Worm (Caenorhabditis elegans) whole organism, L1 larva: ENCODE results near the gene lido-2.

Source experiments
- C04F5.9 ChIP-seq: sonication (generic microtip); optimal IDR thresholded peaks from 2 replicates; lab custom pipeline; 2016; ENCODE audit warnings: missing genetic modification characterization, missing compliant biosample characterization
- C16A3.4 ChIP-seq: fragments of 150-350 bp; optimal IDR thresholded peaks from 2 replicates; lab custom pipeline; 2014; ENCODE audit warnings: missing biosample characterization, missing genetic modification characterization
- alr-1 ChIP-seq: fragments of 200-800 bp; sonication (Bioruptor generic); optimal IDR thresholded peaks from 2 replicates; lab custom pipeline; 2018; ENCODE audit warnings: borderline replicate concordance, mild to moderate bottlenecking, missing genetic modification characterization, missing compliant biosample characterization
- aly-2 ChIP-seq: fragments of 150-350 bp; optimal IDR thresholded peaks from 2 replicates; lab custom pipeline; 2014; ENCODE audit warnings: missing biosample characterization, missing genetic modification characterization
- ama-1 ChIP-seq: fragments of 150-350 bp; optimal IDR thresholded peaks from 2 replicates; lab custom pipeline; 2014
- blmp-1 ChIP-seq: fragments of 150-350 bp; optimal IDR thresholded peaks from 2 replicates; lab custom pipeline; 2014; ENCODE audit warnings: missing biosample characterization, missing genetic modification characterization
- ceh-63 ChIP-seq: fragments of 200-800 bp; sonication (Bioruptor generic); optimal IDR thresholded peaks from 2 replicates; lab custom pipeline; 2018; ENCODE audit warnings: mild to moderate bottlenecking, missing genetic modification characterization, missing compliant biosample characterization
- ceh-8 ChIP-seq: fragments of 200-800 bp; sonication (Bioruptor generic); optimal IDR thresholded peaks from 2 replicates; lab custom pipeline; 2018; ENCODE audit warnings: mild to moderate bottlenecking, missing genetic modification characterization, moderate library complexity, missing compliant biosample characterization
- ceh-82 ChIP-seq, 3 experiments: fragments of 150-350 bp in 1 of 3; sonication (generic microtip) in 2 of 3; optimal IDR thresholded peaks; 2 replicates each; lab custom pipeline; 2014 to 2017; ENCODE audit warnings: missing biosample characterization in 3 of 3, missing genetic modification characterization in 3 of 3
- ceh-88 ChIP-seq: fragments of 200-800 bp; sonication (Bioruptor generic); IDR thresholded peaks from 2 replicates; pipeline ENCODE4 v1.3.6; 2022; ENCODE audit warnings: missing genetic modification characterization, missing compliant biosample characterization
- dpl-1 ChIP-seq, 3 experiments: fragments of 150-350 bp in 2 of 3; sonication (generic microtip) in 1 of 3; optimal IDR thresholded peaks; 2 replicates each; lab custom pipeline; 2014 to 2017; ENCODE audit warnings: missing biosample characterization in 3 of 3, missing genetic modification characterization in 3 of 3, missing genetic modification reagents in 3 of 3
- dsc-1 ChIP-seq: sonication (generic microtip); optimal IDR thresholded peaks from 2 replicates; lab custom pipeline; 2016; ENCODE audit warnings: mild to moderate bottlenecking, missing genetic modification characterization, missing compliant biosample characterization
- efl-1 ChIP-seq, 4 experiments: fragments of 150-350 bp; optimal IDR thresholded peaks in 3 of 4; peaks in 1 of 4; 1 replicate in 1 of 4; 2 replicates in 3 of 4; lab custom pipeline; 2014; ENCODE audit warnings: missing biosample characterization in 2 of 4, missing genetic modification characterization in 2 of 4, missing genetic modification reagents in 2 of 4
- egl-13 ChIP-seq: sonication (generic microtip); optimal IDR thresholded peaks from 2 replicates; lab custom pipeline; 2016; ENCODE audit warnings: missing genotype, missing genetic modification reagents, missing genetic modification characterization, missing compliant biosample characterization
- elt-3 ChIP-seq, 6 experiments: fragments of 150-350 bp in 1 of 6; sonication (generic microtip); optimal IDR thresholded peaks; 2 replicates each; lab custom pipeline; 2017 to 2018; ENCODE audit warnings: missing biosample characterization in 6 of 6, missing genetic modification characterization in 6 of 6, inconsistent platforms in 1 of 6
- ets-5 ChIP-seq: fragments of 200-800 bp; sonication (Bioruptor generic); IDR thresholded peaks from 2 replicates; pipeline ENCODE4 v1.3.6; 2022; ENCODE audit warnings: missing genetic modification characterization, missing compliant biosample characterization
- fkh-4 ChIP-seq: sonication (generic microtip); optimal IDR thresholded peaks from 2 replicates; lab custom pipeline; 2016; ENCODE audit warnings: missing compliant biosample characterization, missing genetic modification characterization, borderline replicate concordance
- grh-1 ChIP-seq: fragments of 200-800 bp; sonication (Bioruptor generic); IDR thresholded peaks from 2 replicates; pipeline ENCODE4 v1.3.6; 2022; ENCODE audit warnings: missing genetic modification reagents, missing genetic modification characterization, missing compliant biosample characterization
- hlh-17 ChIP-seq: fragments of 200-800 bp; sonication (Bioruptor generic); optimal IDR thresholded peaks from 2 replicates; lab custom pipeline; 2018; ENCODE audit warnings: missing genetic modification characterization, mild to moderate bottlenecking, missing compliant biosample characterization, moderate library complexity, borderline replicate concordance
- hlh-4 ChIP-seq: sonication (generic microtip); optimal IDR thresholded peaks from 2 replicates; lab custom pipeline; 2016; ENCODE audit warnings: mild to moderate bottlenecking, missing genetic modification characterization, missing compliant biosample characterization
- hpl-2 ChIP-seq: fragments of 150-350 bp; optimal IDR thresholded peaks from 2 replicates; lab custom pipeline; 2014; ENCODE audit warnings: missing biosample characterization, missing genetic modification reagents, missing genetic modification characterization
- jun-1 ChIP-seq: fragments of 150-350 bp; optimal IDR thresholded peaks from 2 replicates; lab custom pipeline; 2014; ENCODE audit warnings: missing biosample characterization, missing genetic modification reagents, missing genetic modification characterization
- lin-13 ChIP-seq: fragments of 150-350 bp; optimal IDR thresholded peaks from 2 replicates; lab custom pipeline; 2014; ENCODE audit warnings: missing biosample characterization, missing genetic modification reagents, missing genetic modification characterization
- lin-14 ChIP-seq: fragments of 200-800 bp; sonication (Bioruptor generic); optimal IDR thresholded peaks from 2 replicates; lab custom pipeline; 2018; ENCODE audit warnings: mild to moderate bottlenecking, missing genetic modification characterization, moderate library complexity, missing compliant biosample characterization
- lin-15B ChIP-seq: fragments of 150-350 bp; sonication (generic microtip); optimal IDR thresholded peaks from 3 replicates; lab custom pipeline; 2014; ENCODE audit warnings: missing biosample characterization, missing genetic modification characterization
- lin-35 ChIP-seq, 2 experiments: fragments of 150-350 bp; optimal IDR thresholded peaks; 2 replicates each; lab custom pipeline; 2014; ENCODE audit warnings: missing biosample characterization in 2 of 2, missing genetic modification characterization in 2 of 2, missing genetic modification reagents in 2 of 2
- lin-39 ChIP-seq: fragments of 150-350 bp; optimal IDR thresholded peaks from 2 replicates; lab custom pipeline; 2014; ENCODE audit warnings: missing biosample characterization, missing genetic modification reagents, missing genetic modification characterization
- lir-3 ChIP-seq: sonication (generic microtip); optimal IDR thresholded peaks from 2 replicates; lab custom pipeline; 2016; ENCODE audit warnings: mild to moderate bottlenecking, missing genetic modification characterization, moderate library complexity, missing compliant biosample characterization; ENCODE audit not compliant: poor library complexity
- lsy-2 ChIP-seq, 2 experiments: fragments of 150-350 bp; optimal IDR thresholded peaks; 2 replicates each; lab custom pipeline; 2014; ENCODE audit warnings: missing biosample characterization in 2 of 2, missing genetic modification characterization in 2 of 2
- mab-9 ChIP-seq: fragments of 200-800 bp; sonication (Bioruptor generic); IDR thresholded peaks from 2 replicates; pipeline ENCODE4 v1.3.6; 2022; ENCODE audit warnings: missing genetic modification reagents, missing genetic modification characterization, missing compliant biosample characterization
- mdl-1 ChIP-seq, 2 experiments: fragments of 150-350 bp; optimal IDR thresholded peaks; 2 replicates each; lab custom pipeline; 2014 to 2017; ENCODE audit warnings: missing biosample characterization in 2 of 2, missing genetic modification characterization in 2 of 2, inconsistent platforms in 1 of 2
- mef-2 ChIP-seq: fragments of 150-350 bp; optimal IDR thresholded peaks from 2 replicates; lab custom pipeline; 2014; ENCODE audit warnings: missing biosample characterization, missing genetic modification characterization
- mep-1 ChIP-seq: fragments of 150-350 bp; optimal IDR thresholded peaks from 2 replicates; lab custom pipeline; 2014; ENCODE audit warnings: missing biosample characterization, missing genetic modification characterization
- nhr-19 ChIP-seq: fragments of 200-800 bp; sonication (Bioruptor generic); conservative IDR thresholded peaks from 2 replicates; pipeline ENCODE4 v1.3.6; 2022; ENCODE audit warnings: missing genetic modification characterization, missing compliant biosample characterization
- nhr-20 ChIP-seq: sonication (generic microtip); optimal IDR thresholded peaks from 2 replicates; lab custom pipeline; 2016; ENCODE audit warnings: mild to moderate bottlenecking, missing genetic modification characterization, missing compliant biosample characterization
- nhr-47 ChIP-seq: sonication (generic microtip); optimal IDR thresholded peaks from 2 replicates; lab custom pipeline; 2016; ENCODE audit warnings: mild to moderate bottlenecking, missing genetic modification characterization, moderate library complexity, missing compliant biosample characterization
- nhr-71 ChIP-seq: sonication (generic microtip); optimal IDR thresholded peaks from 2 replicates; lab custom pipeline; 2016; ENCODE audit warnings: mild to moderate bottlenecking, missing genetic modification characterization, moderate library complexity, missing compliant biosample characterization
- nhr-85 ChIP-seq: sonication (generic microtip); peaks from one replicate; lab custom pipeline; 2016; ENCODE audit warnings: missing genetic modification characterization, inconsistent platforms, missing compliant biosample characterization
- pag-3 ChIP-seq: sonication (generic microtip); optimal IDR thresholded peaks from 2 replicates; lab custom pipeline; 2017; ENCODE audit warnings: missing genetic modification characterization, mild to moderate bottlenecking, missing compliant biosample characterization, antibody characterized with exemption, borderline replicate concordance; ENCODE audit not compliant: insufficient read depth
- snu-23 ChIP-seq: sonication (generic microtip); optimal IDR thresholded peaks from 2 replicates; lab custom pipeline; 2016; ENCODE audit warnings: missing genetic modification characterization, missing compliant biosample characterization
- sptf-1 ChIP-seq: fragments of 150-350 bp; optimal IDR thresholded peaks from 2 replicates; lab custom pipeline; 2014; ENCODE audit warnings: missing biosample characterization, missing genetic modification characterization
- sup-37 ChIP-seq: fragments of 200-800 bp; sonication (Bioruptor generic); optimal IDR thresholded peaks from 2 replicates; lab custom pipeline; 2018; ENCODE audit warnings: mild to moderate bottlenecking, missing genetic modification characterization, missing compliant biosample characterization
- tbx-2 ChIP-seq: sonication (generic microtip); optimal IDR thresholded peaks from 2 replicates; lab custom pipeline; 2016; ENCODE audit warnings: missing genetic modification characterization, missing compliant biosample characterization
- unc-130 ChIP-seq: fragments of 150-350 bp; optimal IDR thresholded peaks from 2 replicates; lab custom pipeline; 2017; ENCODE audit warnings: missing biosample characterization, missing genetic modification characterization, inconsistent platforms
- unc-30 ChIP-seq: sonication (generic microtip); optimal IDR thresholded peaks from 2 replicates; lab custom pipeline; 2017; ENCODE audit warnings: missing biosample characterization, missing genetic modification characterization
- unc-62 ChIP-seq: fragments of 150-350 bp; optimal IDR thresholded peaks from 2 replicates; lab custom pipeline; 2014; ENCODE audit warnings: missing biosample characterization, missing genetic modification reagents, missing genetic modification characterization
- unc-86 ChIP-seq: sonication (generic microtip); optimal IDR thresholded peaks from 2 replicates; lab custom pipeline; 2016; ENCODE audit warnings: missing genetic modification characterization, missing compliant biosample characterization
- unc-98 ChIP-seq: fragments of 200-800 bp; sonication (Bioruptor generic); IDR thresholded peaks from 2 replicates; pipeline ENCODE4 v1.3.6; 2022; ENCODE audit warnings: missing genetic modification characterization, missing compliant biosample characterization
- vab-15 ChIP-seq: sonication (generic microtip); optimal IDR thresholded peaks from 2 replicates; lab custom pipeline; 2017; ENCODE audit warnings: missing genotype, mild to moderate bottlenecking, missing genetic modification characterization, missing compliant biosample characterization
- ztf-4 ChIP-seq: fragments of 150-350 bp; optimal IDR thresholded peaks from 2 replicates; lab custom pipeline; 2014; ENCODE audit warnings: missing biosample characterization, missing genetic modification characterization

Gene lido-2

ce11 chrX:17059760-17060159 lies 40.8 kb downstream of the lido-2 start:
- TF ChIP-seq ceh-82 (tag; optimal IDR thresholded peaks at IDR 0.05; lab: Kevin White, UChicago) (no peak), efl-1 (optimal IDR thresholded peaks at IDR 0.05; lab: Kevin White, UChicago) (no peak), efl-1 (GFP tag; optimal IDR thresholded peaks at IDR 0.05 in 1 of 2; lab: Kevin White, UChicago) (peak in 1 of 2 experiments; percentile 91), hpl-2 (GFP tag; lab: Kevin White, UChicago) (no peak), alr-1 (no peak), ceh-88 (GFP tag; lab: Robert Waterston, UW) (no peak)
- TF ChIP-seq, all 84 proteins: peak for 1

ce11 chrX:17058340-17058739 lies 42.2 kb downstream of the lido-2 start:
- TF ChIP-seq blmp-1, result peak; percentile 19
- TF ChIP-seq ztf-4 (tag; lab: Kevin White, UChicago), result no peak
- peak in 1 of 2 experiments; percentile 55 for TF ChIP-seq mdl-1 (tag; optimal IDR thresholded peaks at IDR 0.05; lab: Kevin White, UChicago)
- no peak for TF ChIP-seq vab-15 (tag; lab: Kevin White, UChicago)
- TF ChIP-seq egl-13 (tag; lab: Kevin White, UChicago), result no peak
- TF ChIP-seq nhr-19, result peak; percentile 28
- no peak for TF ChIP-seq lin-39 (tag; lab: Kevin White, UChicago)
- no peak for TF ChIP-seq aly-2 (tag; lab: Kevin White, UChicago)
- TF ChIP-seq lir-3 (tag; lab: Kevin White, UChicago), result no peak
- TF ChIP-seq dpl-1 (GFP tag; optimal IDR thresholded peaks at IDR 0.05; lab: Kevin White, UChicago), result no peak
- TF ChIP-seq tbx-2, result no peak
- TF ChIP-seq sptf-1 (tag; lab: Kevin White, UChicago), result no peak
- TF ChIP-seq sup-37 (GFP tag; lab: Kevin White, UChicago), result no peak
- TF ChIP-seq pag-3 (tag; lab: Kevin White, UChicago), result no peak
- TF ChIP-seq C04F5.9, result no peak
- TF ChIP-seq hlh-17 (GFP tag; lab: Kevin White, UChicago), result no peak
- TF ChIP-seq unc-98 (GFP tag; lab: Robert Waterston, UW), result no peak
- no peak for TF ChIP-seq jun-1 (tag; lab: Kevin White, UChicago)
- no peak for TF ChIP-seq lin-13 (GFP tag; lab: Kevin White, UChicago)
- TF ChIP-seq ceh-63 (GFP tag; lab: Kevin White, UChicago), result no peak
- TF ChIP-seq snu-23 (GFP tag; lab: Kevin White, UChicago), result peak; percentile 19
- TF ChIP-seq hlh-4 (tag; lab: Kevin White, UChicago), result no peak
- TF ChIP-seq mep-1, result no peak
- no peak for TF ChIP-seq lin-15B (tag; lab: Kevin White, UChicago)
- no peak for TF ChIP-seq unc-86 (tag; lab: Kevin White, UChicago)
- TF ChIP-seq mab-9, result no peak
- TF ChIP-seq grh-1 (GFP tag; lab: Robert Waterston, UW), result no peak
- TF ChIP-seq unc-62 (GFP tag; lab: Kevin White, UChicago), result no peak
- no peak for TF ChIP-seq ets-5 (GFP tag; lab: Robert Waterston, UW)
- no peak for TF ChIP-seq nhr-47 (tag; lab: Kevin White, UChicago)
- TF ChIP-seq dsc-1 (tag; lab: Kevin White, UChicago), result peak; percentile 6
- peak in 1 of 6 experiments; percentile 6 for TF ChIP-seq elt-3 (tag; optimal IDR thresholded peaks at IDR 0.05; lab: Kevin White, UChicago)
- TF ChIP-seq nhr-85 (tag; lab: Kevin White, UChicago), result peak; percentile 71
- TF ChIP-seq lsy-2 (tag; optimal IDR thresholded peaks at IDR 0.05; lab: Kevin White, UChicago), result peak in 1 of 2 experiments; percentile 20
- TF ChIP-seq ama-1 (lab: Kevin White, UChicago), result peak; percentile 16
- peak; percentile 46 for TF ChIP-seq nhr-71 (tag; lab: Kevin White, UChicago)
- peak; percentile 33 for TF ChIP-seq nhr-20 (tag; lab: Kevin White, UChicago)
- no peak for TF ChIP-seq efl-1 (optimal IDR thresholded peaks at IDR 0.05; lab: Kevin White, UChicago)
- no peak for TF ChIP-seq efl-1 (GFP tag; optimal IDR thresholded peaks at IDR 0.05 in 1 of 2; lab: Kevin White, UChicago)
- no peak for TF ChIP-seq ceh-88 (GFP tag; lab: Robert Waterston, UW)
- peak; percentile 38 for TF ChIP-seq unc-130
- no peak for TF ChIP-seq C16A3.4
- no peak for TF ChIP-seq unc-30 (tag; lab: Kevin White, UChicago)
- no peak for TF ChIP-seq ceh-8 (GFP tag; lab: Kevin White, UChicago)
- TF ChIP-seq mef-2 (tag; lab: Kevin White, UChicago), result no peak
- TF ChIP-seq lin-14 (GFP tag; lab: Kevin White, UChicago), result peak; percentile 58
- no peak for TF ChIP-seq fkh-4
- TF ChIP-seq lin-35 (GFP tag; optimal IDR thresholded peaks at IDR 0.05; lab: Kevin White, UChicago), result peak in 1 of 2 experiments; percentile 48
